Worm (Caenorhabditis elegans): ENCODE data around the gene fbxa-136.

The fbxa-136 gene

ce11 chrV:17520735-17521134, at the start of gene fbxa-136:
Gene fbxa-136, plus strand, starts transcription at chrV:17521035.
- TF ChIP-seq med-1 (GFP tag; optimal IDR thresholded peaks at IDR 0.05; ENCODE audit: insufficient read depth) (no peak), flt-1 (GFP tag; IDR thresholded peaks at IDR 0.05) (no peak), T22C8.4 (GFP tag; IDR thresholded peaks at IDR 0.05) (no peak), klf-2 (GFP tag; conservative IDR thresholded peaks at IDR 0.05) (no peak), tab-1 (GFP tag; IDR thresholded peaks at IDR 0.05) (no peak), ztf-23 (GFP tag; IDR thresholded peaks at IDR 0.05) (no peak), ref-1 (GFP tag; conservative IDR thresholded peaks at IDR 0.05) (no peak), ztf-29 (GFP tag; IDR thresholded peaks at IDR 0.05) (no peak), cog-1 (tag; optimal IDR thresholded peaks at IDR 0.05) (no peak)

DNA sequence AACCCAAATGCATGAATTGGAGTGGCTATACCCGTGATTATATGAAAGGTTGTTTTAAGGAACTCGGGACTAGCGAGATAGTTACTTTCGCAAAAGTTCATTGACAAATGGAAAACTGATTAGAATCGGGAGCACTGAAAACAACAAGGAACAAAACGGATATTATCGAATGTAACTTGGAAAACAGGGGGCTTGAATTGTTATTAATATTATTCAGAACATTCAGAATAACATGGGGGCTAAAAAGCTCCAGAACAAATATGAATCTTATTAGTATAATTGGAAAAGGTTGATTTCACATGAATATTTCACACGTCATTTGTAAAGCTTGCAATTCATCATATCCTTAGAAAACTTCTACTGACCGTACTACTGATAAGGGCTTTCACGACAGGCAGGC, 49.3 kb upstream of the fbxa-136 start, which contains the start of gene srh-235:
Gene srh-235 (minus strand): TSS at position 101 of the 400 bp plus-strand sequence.
- TF ChIP-seq med-1 (GFP tag; optimal IDR thresholded peaks at IDR 0.05; ENCODE audit: insufficient read depth): no peak
- TF ChIP-seq ref-1 (GFP tag; conservative IDR thresholded peaks at IDR 0.05): no peak
- TF ChIP-seq klf-2 (GFP tag; conservative IDR thresholded peaks at IDR 0.05): no peak
- TF ChIP-seq ztf-29 (GFP tag; IDR thresholded peaks at IDR 0.05): no peak
- no peak for TF ChIP-seq flt-1 (GFP tag; IDR thresholded peaks at IDR 0.05)
- no peak for TF ChIP-seq tab-1 (GFP tag; IDR thresholded peaks at IDR 0.05)
- TF ChIP-seq T22C8.4 (GFP tag; IDR thresholded peaks at IDR 0.05): no peak
- TF ChIP-seq ztf-23 (GFP tag; IDR thresholded peaks at IDR 0.05): no peak
- no peak for TF ChIP-seq cog-1 (tag; optimal IDR thresholded peaks at IDR 0.05)

DNA sequence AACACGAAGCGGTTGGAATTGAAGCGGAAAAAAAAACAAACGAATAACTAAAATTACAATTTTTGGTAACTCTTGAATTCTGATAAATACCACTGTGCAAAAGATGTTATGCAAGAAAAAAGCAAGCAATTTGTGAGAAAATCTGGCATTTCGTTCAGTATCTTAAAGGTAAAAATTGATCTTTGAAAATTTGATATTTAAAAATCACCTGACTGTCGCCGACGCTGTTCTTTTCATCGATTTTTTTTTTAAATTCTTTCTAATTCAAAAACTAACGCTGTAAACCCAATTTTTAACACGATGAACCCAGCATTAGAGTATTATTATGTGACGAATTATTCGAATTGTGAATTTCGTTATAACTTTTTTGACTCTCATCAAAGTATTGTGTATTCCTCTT, 47.1 kb upstream of the fbxa-136 start, which contains the start of gene srh-123:
Gene srh-123 (plus strand): TSS at position 301 of the 400 bp plus-strand sequence.
- TF ChIP-seq cog-1 (tag; optimal IDR thresholded peaks at IDR 0.05) (no peak), flt-1 (GFP tag; IDR thresholded peaks at IDR 0.05) (no peak), tab-1 (GFP tag; IDR thresholded peaks at IDR 0.05) (no peak), ztf-29 (GFP tag; IDR thresholded peaks at IDR 0.05) (no peak), T22C8.4 (GFP tag; IDR thresholded peaks at IDR 0.05) (no peak), ref-1 (GFP tag; conservative IDR thresholded peaks at IDR 0.05) (no peak), klf-2 (GFP tag; conservative IDR thresholded peaks at IDR 0.05) (no peak)

DNA sequence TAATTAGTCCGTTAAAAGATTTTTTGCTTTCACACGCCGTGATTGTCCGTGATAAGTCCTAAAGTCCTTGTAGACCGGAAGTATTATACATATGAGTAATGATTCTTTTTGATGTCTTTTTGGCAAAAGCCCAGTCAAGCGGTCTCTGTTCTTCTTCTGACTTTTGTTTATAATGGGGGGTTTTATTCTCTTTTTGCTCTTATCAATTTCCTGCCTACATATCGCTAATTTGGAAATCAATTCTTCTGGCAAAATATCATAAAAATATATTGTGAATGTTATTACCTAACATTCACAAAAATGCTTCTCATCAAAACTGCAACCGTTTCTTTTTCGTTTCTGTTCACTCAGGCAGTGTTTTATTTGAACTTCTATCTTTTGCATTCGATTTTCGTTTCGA, 44.3 kb upstream of the fbxa-136 start, which contains the start of gene srbc-61:
Gene srbc-61 (plus strand): TSS at position 301 of the 400 bp plus-strand sequence.
- no peak for TF ChIP-seq cog-1 (tag; optimal IDR thresholded peaks at IDR 0.05)
- TF ChIP-seq T22C8.4 (GFP tag; IDR thresholded peaks at IDR 0.05): no peak
- no peak for TF ChIP-seq ref-1 (GFP tag; conservative IDR thresholded peaks at IDR 0.05)

DNA sequence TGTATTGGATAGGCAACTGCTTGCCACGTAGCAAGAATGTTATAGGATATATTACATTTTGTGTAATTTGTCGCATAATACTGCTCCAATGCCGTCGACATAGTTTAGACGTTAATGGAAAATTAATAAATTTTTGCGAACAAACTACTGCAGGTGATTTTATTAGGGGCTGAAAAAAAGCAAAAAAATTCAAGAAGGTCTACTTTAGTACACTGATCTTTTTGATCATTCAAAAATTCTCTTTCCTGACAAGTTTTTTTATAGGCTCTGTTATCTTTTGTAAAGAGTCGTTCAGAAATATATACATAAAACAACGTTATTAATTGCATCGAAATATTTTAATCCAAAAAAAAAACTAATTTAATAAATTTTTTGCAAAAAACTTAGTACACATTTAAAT, 35.8 kb upstream of the fbxa-136 start, which contains the start of gene srh-111:
Gene srh-111 (minus strand): TSS at position 101 of the 400 bp plus-strand sequence.
- TF ChIP-seq flt-1 (GFP tag; IDR thresholded peaks at IDR 0.05) (no peak), T22C8.4 (GFP tag; IDR thresholded peaks at IDR 0.05) (no peak), cog-1 (tag; optimal IDR thresholded peaks at IDR 0.05) (no peak), ztf-23 (GFP tag; IDR thresholded peaks at IDR 0.05) (no peak), klf-2 (GFP tag; conservative IDR thresholded peaks at IDR 0.05) (no peak), ztf-29 (GFP tag; IDR thresholded peaks at IDR 0.05) (no peak), med-1 (GFP tag; optimal IDR thresholded peaks at IDR 0.05; ENCODE audit: insufficient read depth) (no peak), ref-1 (GFP tag; conservative IDR thresholded peaks at IDR 0.05) (no peak), tab-1 (GFP tag; IDR thresholded peaks at IDR 0.05) (no peak)

- no peak for TF ChIP-seq med-1 (GFP tag; optimal IDR thresholded peaks at IDR 0.05; ENCODE audit: insufficient read depth)
- TF ChIP-seq cog-1 (tag; optimal IDR thresholded peaks at IDR 0.05): no peak
- no peak for TF ChIP-seq ztf-29 (GFP tag; IDR thresholded peaks at IDR 0.05)
- no peak for TF ChIP-seq flt-1 (GFP tag; IDR thresholded peaks at IDR 0.05)
- TF ChIP-seq ztf-23 (GFP tag; IDR thresholded peaks at IDR 0.05): no peak
- no peak for TF ChIP-seq klf-2 (GFP tag; conservative IDR thresholded peaks at IDR 0.05)
- TF ChIP-seq tab-1 (GFP tag; IDR thresholded peaks at IDR 0.05): no peak
- no peak for TF ChIP-seq T22C8.4 (GFP tag; IDR thresholded peaks at IDR 0.05)
- no peak for TF ChIP-seq ref-1 (GFP tag; conservative IDR thresholded peaks at IDR 0.05)
Observed at ce11 chrV:17486034-17486433, 34.8 kb upstream of the fbxa-136 start, which contains the start of gene scl-24. Gene scl-24, plus strand, starts transcription at chrV:17486334.

DNA sequence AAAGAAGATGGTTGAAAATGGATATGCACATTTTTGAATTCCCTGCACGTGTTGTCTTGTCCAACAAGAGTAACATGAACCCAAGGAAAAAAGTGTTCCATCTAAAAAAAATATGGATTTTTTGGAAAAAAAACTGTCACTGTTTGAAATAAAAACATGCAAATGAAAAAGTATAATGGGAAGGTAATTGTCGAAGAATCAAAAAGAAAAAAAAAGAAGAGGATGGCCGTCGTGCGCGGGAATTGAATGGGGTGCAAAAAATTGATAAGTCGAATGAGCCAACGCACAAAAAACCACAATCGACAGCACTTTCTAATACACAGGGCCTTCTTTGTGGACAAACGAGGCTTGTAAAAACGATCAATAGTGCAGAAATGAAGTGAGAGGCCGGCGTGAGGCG, 27.1 kb upstream of the fbxa-136 start, which contains the start of gene fbxa-102:
Gene fbxa-102 (minus strand): TSS at position 101 of the 400 bp plus-strand sequence.
- TF ChIP-seq cog-1 (tag; optimal IDR thresholded peaks at IDR 0.05) (no peak), ztf-29 (GFP tag; IDR thresholded peaks at IDR 0.05) (no peak), T22C8.4 (GFP tag; IDR thresholded peaks at IDR 0.05) (no peak), med-1 (GFP tag; optimal IDR thresholded peaks at IDR 0.05; ENCODE audit: insufficient read depth) (no peak), ref-1 (GFP tag; conservative IDR thresholded peaks at IDR 0.05) (no peak), ztf-23 (GFP tag; IDR thresholded peaks at IDR 0.05) (no peak), klf-2 (GFP tag; conservative IDR thresholded peaks at IDR 0.05) (no peak), flt-1 (GFP tag; IDR thresholded peaks at IDR 0.05) (no peak), tab-1 (GFP tag; IDR thresholded peaks at IDR 0.05) (no peak)

DNA sequence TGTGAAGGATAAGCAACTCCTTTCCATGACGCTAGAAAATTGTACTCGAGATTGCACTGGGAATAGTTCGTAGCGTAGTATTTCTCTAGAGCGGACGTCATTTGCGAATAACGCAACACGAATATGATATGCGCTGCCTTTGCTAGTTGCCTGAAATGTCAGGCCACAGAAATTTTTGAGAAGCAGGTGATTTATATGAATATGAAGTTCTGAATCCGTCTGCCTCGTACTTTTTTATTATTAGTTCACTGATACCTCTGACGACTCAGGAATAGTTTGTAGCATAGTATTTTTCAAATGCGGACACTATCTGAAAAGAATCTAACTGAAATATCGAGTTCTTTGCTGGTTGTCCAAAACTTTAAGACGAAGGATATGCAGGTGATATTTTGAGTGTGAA, 24.8 kb upstream of the fbxa-136 start, which contains the start of gene srh-118:
Gene srh-118 (minus strand): TSS at position 101 of the 400 bp plus-strand sequence.
- no peak for TF ChIP-seq med-1 (GFP tag; optimal IDR thresholded peaks at IDR 0.05; ENCODE audit: insufficient read depth)
- no peak for TF ChIP-seq tab-1 (GFP tag; IDR thresholded peaks at IDR 0.05)
- TF ChIP-seq ref-1 (GFP tag; conservative IDR thresholded peaks at IDR 0.05): no peak
- no peak for TF ChIP-seq T22C8.4 (GFP tag; IDR thresholded peaks at IDR 0.05)
- TF ChIP-seq flt-1 (GFP tag; IDR thresholded peaks at IDR 0.05): no peak
- no peak for TF ChIP-seq klf-2 (GFP tag; conservative IDR thresholded peaks at IDR 0.05)
- TF ChIP-seq ztf-29 (GFP tag; IDR thresholded peaks at IDR 0.05): no peak
- TF ChIP-seq cog-1 (tag; optimal IDR thresholded peaks at IDR 0.05): no peak
- TF ChIP-seq ztf-23 (GFP tag; IDR thresholded peaks at IDR 0.05): no peak

- TF ChIP-seq cog-1 (tag; optimal IDR thresholded peaks at IDR 0.05): no peak
- no peak for TF ChIP-seq klf-2 (GFP tag; conservative IDR thresholded peaks at IDR 0.05)
- no peak for TF ChIP-seq med-1 (GFP tag; optimal IDR thresholded peaks at IDR 0.05; ENCODE audit: insufficient read depth)
- no peak for TF ChIP-seq ref-1 (GFP tag; conservative IDR thresholded peaks at IDR 0.05)
- TF ChIP-seq flt-1 (GFP tag; IDR thresholded peaks at IDR 0.05): no peak
- no peak for TF ChIP-seq tab-1 (GFP tag; IDR thresholded peaks at IDR 0.05)
- TF ChIP-seq T22C8.4 (GFP tag; IDR thresholded peaks at IDR 0.05): no peak
- TF ChIP-seq ztf-23 (GFP tag; IDR thresholded peaks at IDR 0.05): no peak
- TF ChIP-seq ztf-29 (GFP tag; IDR thresholded peaks at IDR 0.05): no peak
Observed at ce11 chrV:17500055-17500454, 20.8 kb upstream of the fbxa-136 start.

Measured in whole organism, midembryonic.